Fruit fly (Drosophila melanogaster) whole organism, embryonic: Measurements from ENCODE around the gene CG7879.
A peak's percentile ranks its signal among the peaks of the same experiment; 100 is the strongest.

Source experiments
- Antp ChIP-seq: fragments of 200-800 bp; sonication (Bioruptor generic); optimal IDR thresholded peaks from 3 replicates; lab custom pipeline; 2016; ENCODE audit warnings: missing biosample characterization, missing genetic modification characterization
- Atf6 ChIP-seq: fragments of 200-800 bp; sonication (Bioruptor generic); IDR thresholded peaks from 2 replicates; pipeline ENCODE4 v1.3.6; 2022; ENCODE audit warnings: missing biosample characterization, missing genetic modification characterization
- Bgb ChIP-seq: fragments of 200-800 bp; sonication (Bioruptor generic); IDR thresholded peaks from 2 replicates; pipeline ENCODE4 v1.3.6; 2022; ENCODE audit warnings: missing biosample characterization, missing genetic modification characterization; ENCODE audit not compliant: partially characterized antibody
- CG10274 ChIP-seq: fragments of 200-800 bp; sonication (Bioruptor generic); optimal IDR thresholded peaks from 3 replicates; lab custom pipeline; 2017; ENCODE audit warnings: missing biosample characterization, mild to moderate bottlenecking, missing genetic modification characterization
- CG10654 ChIP-seq: fragments of 200-800 bp; sonication (Bioruptor generic); optimal IDR thresholded peaks from 2 replicates; lab custom pipeline; 2016; ENCODE audit warnings: missing biosample characterization, missing genetic modification characterization
- CG10959 ChIP-seq: fragments of 200-800 bp; sonication (Bioruptor generic); IDR thresholded peaks from 2 replicates; pipeline ENCODE4 v1.3.6; 2022; ENCODE audit warnings: missing biosample characterization, missing genetic modification characterization
- CG11696 ChIP-seq: fragments of 200-800 bp; sonication (Bioruptor generic); IDR thresholded peaks from 2 replicates; pipeline ENCODE4 v1.3.6; 2022; ENCODE audit warnings: missing biosample characterization, missing genetic modification characterization
- CG12071 ChIP-seq: fragments of 200-800 bp; sonication (Bioruptor generic); optimal IDR thresholded peaks from 3 replicates; lab custom pipeline; 2018; ENCODE audit warnings: missing biosample characterization, mild to moderate bottlenecking, missing genetic modification characterization
- CG12236 ChIP-seq: fragments of 200-800 bp; sonication (Bioruptor generic); optimal IDR thresholded peaks from 2 replicates; lab custom pipeline; 2016; ENCODE audit warnings: missing biosample characterization, missing genetic modification characterization
- CG13775 ChIP-seq: fragments of 200-800 bp; sonication (Bioruptor generic); optimal IDR thresholded peaks from 3 replicates; lab custom pipeline; 2017; ENCODE audit warnings: missing biosample characterization, mild to moderate bottlenecking, missing genetic modification characterization
- CG15601 ChIP-seq: fragments of 200-800 bp; sonication (Bioruptor generic); optimal IDR thresholded peaks from 3 replicates; lab custom pipeline; 2019; ENCODE audit warnings: missing biosample characterization, mild to moderate bottlenecking, missing genetic modification characterization, moderate library complexity
- CG1603 ChIP-seq: fragments of 200-800 bp; sonication (Bioruptor generic); optimal IDR thresholded peaks from 2 replicates; lab custom pipeline; 2019; ENCODE audit warnings: missing biosample characterization, mild to moderate bottlenecking, missing genetic modification characterization, moderate library complexity
- CG1647 ChIP-seq: fragments of 200-800 bp; sonication (Bioruptor generic); optimal IDR thresholded peaks from 3 replicates; lab custom pipeline; 2016; ENCODE audit warnings: missing biosample characterization, missing genetic modification characterization
- CG17802 ChIP-seq: fragments of 200-800 bp; sonication (Bioruptor generic); optimal IDR thresholded peaks from 2 replicates; lab custom pipeline; 2018; ENCODE audit warnings: missing biosample characterization, mild to moderate bottlenecking, missing genetic modification characterization, moderate library complexity
- CG17912 ChIP-seq: fragments of 200-800 bp; sonication (Bioruptor generic); optimal IDR thresholded peaks from 2 replicates; lab custom pipeline; 2018; ENCODE audit warnings: missing biosample characterization, mild to moderate bottlenecking, missing genetic modification characterization
- CG2120 ChIP-seq: fragments of 200-800 bp; sonication (Bioruptor generic); optimal IDR thresholded peaks from 3 replicates; lab custom pipeline; 2016; ENCODE audit warnings: missing biosample characterization, missing genetic modification characterization
- CG2875 ChIP-seq: fragments of 200-800 bp; sonication (Bioruptor generic); optimal IDR thresholded peaks from 2 replicates; lab custom pipeline; 2017; ENCODE audit warnings: missing biosample characterization, mild to moderate bottlenecking, missing genetic modification characterization, missing genetic modification reagents
- CG30020 ChIP-seq: fragments of 200-800 bp; optimal IDR thresholded peaks from 2 replicates; lab custom pipeline; 2019; ENCODE audit warnings: missing biosample characterization, mild to moderate bottlenecking, missing genetic modification characterization, moderate library complexity
- CG3065 ChIP-seq: fragments of 200-800 bp; sonication (Bioruptor generic); optimal IDR thresholded peaks from 2 replicates; lab custom pipeline; 2016; ENCODE audit warnings: missing biosample characterization, missing genetic modification characterization
- CG31224 ChIP-seq: fragments of 200-800 bp; sonication (Bioruptor generic); IDR thresholded peaks from 2 replicates; pipeline ENCODE4 v1.3.6; 2022; ENCODE audit warnings: missing biosample characterization, missing genetic modification characterization
- CG3726 ChIP-seq: fragments of 200-800 bp; sonication (Bioruptor generic); IDR thresholded peaks from 3 replicates; pipeline ENCODE4, ENCODE4 v1.3.6; 2022; ENCODE audit warnings: missing biosample characterization, missing genetic modification characterization
- CG4282 ChIP-seq: fragments of 200-800 bp; sonication (Bioruptor generic); optimal IDR thresholded peaks from 2 replicates; lab custom pipeline; 2016; ENCODE audit warnings: missing biosample characterization, missing genetic modification characterization
- CG7963 ChIP-seq: fragments of 200-800 bp; sonication (Bioruptor generic); IDR thresholded peaks from 3 replicates; pipeline ENCODE4 v1.3.6; 2022; ENCODE audit warnings: missing biosample characterization, missing genetic modification characterization; ENCODE audit not compliant: partially characterized antibody
- CG7987 ChIP-seq: fragments of 200-800 bp; sonication (Bioruptor generic); optimal IDR thresholded peaks from 2 replicates; lab custom pipeline; 2018; ENCODE audit warnings: missing biosample characterization, mild to moderate bottlenecking, missing genetic modification characterization, moderate library complexity
- CG9437 ChIP-seq: fragments of 200-800 bp; sonication (Bioruptor generic); optimal IDR thresholded peaks from 2 replicates; lab custom pipeline; 2018; ENCODE audit warnings: missing biosample characterization, mild to moderate bottlenecking, missing genetic modification characterization
- CoRest ChIP-seq: fragments of 200-800 bp; sonication (Bioruptor generic); optimal IDR thresholded peaks from 3 replicates; lab custom pipeline; 2018; ENCODE audit warnings: missing biosample characterization, mild to moderate bottlenecking, missing genetic modification characterization, moderate library complexity
- Dad ChIP-seq: fragments of 200-800 bp; sonication (Bioruptor generic); optimal IDR thresholded peaks from 3 replicates; lab custom pipeline; 2016; ENCODE audit warnings: missing biosample characterization, missing genetic modification characterization
- Dip3 ChIP-seq: fragments of 200-800 bp; sonication (Bioruptor generic); optimal IDR thresholded peaks from 3 replicates; lab custom pipeline; 2016; ENCODE audit warnings: missing biosample characterization, missing genetic modification characterization
- Dll ChIP-seq: fragments of 200-800 bp; sonication (Bioruptor generic); IDR thresholded peaks from 4 replicates; pipeline ENCODE4 v1.3.6; 2022; ENCODE audit warnings: missing biosample characterization, missing genetic modification characterization; ENCODE audit not compliant: partially characterized antibody
- Doc3 ChIP-seq: fragments of 200-800 bp; sonication (Bioruptor generic); IDR thresholded peaks from 3 replicates; pipeline ENCODE4 v1.3.6; 2022; ENCODE audit warnings: missing biosample characterization, missing genetic modification characterization; ENCODE audit not compliant: partially characterized antibody
- Med ChIP-seq: fragments of 200-800 bp; sonication (Bioruptor generic); peaks from one replicate; lab custom pipeline; 2016; ENCODE audit warnings: missing biosample characterization, missing genetic modification characterization, mild to moderate bottlenecking, inconsistent platforms, moderate library complexity
- NC2α ChIP-seq: fragments of 200-800 bp; sonication (Bioruptor generic); optimal IDR thresholded peaks from 2 replicates; lab custom pipeline; 2016; ENCODE audit warnings: missing biosample characterization, missing genetic modification characterization
- NC2β ChIP-seq: fragments of 200-800 bp; sonication (Bioruptor generic); optimal IDR thresholded peaks from 2 replicates; lab custom pipeline; 2016; ENCODE audit warnings: missing biosample characterization, missing genetic modification characterization
- abd-A ChIP-seq: fragments of 200-800 bp; sonication (Bioruptor generic); optimal IDR thresholded peaks from 3 replicates; lab custom pipeline; 2019; ENCODE audit warnings: missing biosample characterization, mild to moderate bottlenecking, missing genetic modification characterization, moderate library complexity
- az2 ChIP-seq: fragments of 200-800 bp; sonication (Bioruptor generic); optimal IDR thresholded peaks from 3 replicates; lab custom pipeline; 2016; ENCODE audit warnings: missing biosample characterization, missing genetic modification characterization
- ci ChIP-seq: fragments of 200-800 bp; sonication (Bioruptor generic); IDR thresholded peaks from 3 replicates; pipeline ENCODE4 v1.3.6; 2022; ENCODE audit warnings: missing biosample characterization, missing genetic modification characterization
- dysf ChIP-seq: fragments of 200-800 bp; sonication (Bioruptor generic); IDR thresholded peaks from 3 replicates; pipeline ENCODE4 v1.3.6; 2022; ENCODE audit warnings: missing biosample characterization, missing genetic modification characterization
- ewg ChIP-seq: fragments of 200-800 bp; sonication (Bioruptor generic); optimal IDR thresholded peaks from 3 replicates; lab custom pipeline; 2017; ENCODE audit warnings: mild to moderate bottlenecking, missing biosample characterization, missing genetic modification reagents, missing genetic modification characterization
- fd64A ChIP-seq: fragments of 200-800 bp; sonication (Bioruptor generic); optimal IDR thresholded peaks from 3 replicates; lab custom pipeline; 2018; ENCODE audit warnings: missing biosample characterization, mild to moderate bottlenecking, missing genetic modification characterization
- inv ChIP-seq: fragments of 200-800 bp; sonication (Bioruptor generic); IDR thresholded peaks from 2 replicates; pipeline ENCODE4 v1.3.6; 2022; ENCODE audit warnings: missing biosample characterization, missing genetic modification characterization; ENCODE audit not compliant: partially characterized antibody
- kah ChIP-seq: fragments of 200-800 bp; sonication (Bioruptor generic); optimal IDR thresholded peaks from 2 replicates; lab custom pipeline; 2018; ENCODE audit warnings: missing biosample characterization, mild to moderate bottlenecking, missing genetic modification characterization
- knrl ChIP-seq: fragments of 200-800 bp; sonication (Bioruptor generic); IDR thresholded peaks from 3 replicates; pipeline ENCODE4 v1.3.6; 2022; ENCODE audit warnings: missing biosample characterization, missing genetic modification characterization; ENCODE audit not compliant: partially characterized antibody
- pan ChIP-seq, 4 experiments: fragments of >200 bp in 3 of 4; fragments of 200-800 bp in 1 of 4; sonication (Bioruptor generic) in 1 of 4; optimal IDR thresholded peaks in 3 of 4; IDR thresholded peaks in 1 of 4; 2 replicates each; pipeline versions ENCODE4 v1.3.6 to Lab custom; 2017 to 2022; ENCODE audit warnings: missing biosample characterization in 2 of 4, missing genetic modification characterization in 2 of 4, mixed read lengths in 1 of 4
- repo ChIP-seq: fragments of 200-800 bp; sonication (Bioruptor generic); optimal IDR thresholded peaks from 2 replicates; lab custom pipeline; 2016; ENCODE audit warnings: missing biosample characterization, missing genetic modification characterization
- schlank ChIP-seq: fragments of 200-800 bp; sonication (Bioruptor generic); optimal IDR thresholded peaks from 2 replicates; lab custom pipeline; 2018; ENCODE audit warnings: missing biosample characterization, mild to moderate bottlenecking, missing genetic modification characterization
- sens ChIP-seq: fragments of 200-800 bp; sonication (Bioruptor generic); peaks from one replicate; lab custom pipeline; 2016; ENCODE audit warnings: missing biosample characterization, missing genetic modification characterization
- seq ChIP-seq: fragments of 200-800 bp; sonication (Bioruptor generic); IDR thresholded peaks from 2 replicates; pipeline ENCODE4 v1.3.6; 2022; ENCODE audit warnings: missing biosample characterization, missing genetic modification characterization
- vvl ChIP-seq: fragments of 200-800 bp; sonication (Bioruptor generic); IDR thresholded peaks from 2 replicates; pipeline ENCODE4 v1.3.6; 2022; ENCODE audit warnings: missing biosample characterization, missing genetic modification characterization

CG7879 gene

DNA sequence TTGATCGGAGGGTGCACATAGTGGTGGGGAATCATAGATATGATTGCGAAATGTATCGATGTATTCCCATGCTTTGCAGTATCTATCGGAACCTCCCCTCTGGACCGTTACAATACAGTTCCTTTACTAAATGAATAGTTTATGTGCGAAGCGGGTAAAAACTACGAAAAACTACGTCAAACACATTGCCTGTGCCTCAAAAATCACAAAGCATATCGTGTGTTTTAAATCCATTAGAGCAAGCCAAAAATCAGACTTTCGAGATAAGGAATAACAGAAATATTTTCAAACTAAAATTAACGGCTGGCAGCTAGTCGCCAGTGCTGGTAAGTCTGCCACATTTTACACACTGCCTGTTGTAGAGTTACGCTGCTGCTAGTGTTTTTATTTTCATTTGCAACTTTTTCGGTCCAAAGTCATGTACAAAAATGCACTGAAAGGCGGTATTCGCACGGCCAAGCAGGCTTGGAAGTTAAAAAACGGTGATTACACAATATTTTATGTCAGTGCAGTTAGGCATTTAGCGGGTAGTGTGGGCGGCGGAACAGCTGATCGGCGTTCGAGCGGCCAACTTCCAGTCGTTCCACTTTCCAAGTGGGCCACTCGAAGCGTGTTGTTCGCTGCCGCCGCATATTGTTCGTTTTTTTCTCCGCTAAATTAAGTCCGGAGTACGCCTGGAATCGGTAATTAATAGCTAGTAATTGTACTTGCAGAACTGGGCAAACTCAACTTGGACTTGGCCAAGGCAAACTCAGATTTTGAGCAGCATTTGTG, 50.9 kb downstream of the CG7879 start (continued):
- TF ChIP-seq Dip3 (GFP tag; lab: Kevin White, UChicago) (peak; percentile 75), schlank (tag; lab: Kevin White, UChicago) (no peak), CoRest (tag; lab: Kevin White, UChicago) (peak; percentile 74), CG2120 (GFP tag; lab: Kevin White, UChicago) (peak; percentile 77), Bgb (peak; percentile 84), NC2β (GFP tag; lab: Kevin White, UChicago) (peak; percentile 62), CG1603 (tag; lab: Kevin White, UChicago) (peak; percentile 79), CG11696 (GFP tag; lab: Robert Waterston, UW) (no peak), Doc3 (GFP tag; lab: Robert Waterston, UW) (peak; percentile 70), CG17802 (tag; lab: Kevin White, UChicago) (peak; percentile 10), CG31224 (GFP tag; lab: Robert Waterston, UW) (no peak; the same call in 1 of the 2 replicates), Atf6 (GFP tag; lab: Robert Waterston, UW) (peak; percentile 35; the same call in 1 of the 2 replicates), Med (GFP tag; lab: Kevin White, UChicago) (peak; percentile 96), CG3065 (GFP tag; lab: Kevin White, UChicago) (peak; percentile 39), CG4282 (GFP tag; lab: Kevin White, UChicago) (peak; percentile 42), CG10654 (GFP tag; lab: Kevin White, UChicago) (peak; percentile 51), fd64A (GFP tag; lab: Kevin White, UChicago) (no peak), CG10274 (GFP tag; lab: Kevin White, UChicago) (peak; percentile 73), CG2875 (GFP tag; lab: Kevin White, UChicago) (no peak), sens (GFP tag; lab: Kevin White, UChicago) (peak; percentile 95), vvl (GFP tag; lab: Robert Waterston, UW) (peak; percentile 71), CG10959 (no peak), CG7963 (peak; percentile 72; the same call in 2 of the 3 replicates), abd-A (tag; lab: Kevin White, UChicago) (no peak), CG12236 (GFP tag; lab: Kevin White, UChicago) (peak; percentile 19), inv (GFP tag; lab: Robert Waterston, UW) (peak; percentile 69), CG12071 (GFP tag; lab: Kevin White, UChicago) (peak; percentile 15), kah (no peak), pan (optimal IDR thresholded peaks at IDR 0.05; lab: Kevin White, UChicago) (no peak), pan (GFP tag; optimal IDR thresholded peaks at IDR 0.05 in 1 of 2, IDR thresholded peaks at IDR 0.05 in 1 of 2) (peak in 1 of 2 experiments; percentile 23), Dad (GFP tag; lab: Kevin White, UChicago) (peak; percentile 70), Antp (peak; percentile 80), CG15601 (no peak), CG1647 (peak; percentile 64), ewg (GFP tag; lab: Kevin White, UChicago) (peak; percentile 60), repo (GFP tag; lab: Kevin White, UChicago) (peak; percentile 37), az2 (GFP tag; lab: Kevin White, UChicago) (peak; percentile 55), CG9437 (GFP tag; lab: Kevin White, UChicago) (peak; percentile 34), Dll (GFP tag; lab: Robert Waterston, UW) (peak; percentile 81), CG30020 (tag; lab: Kevin White, UChicago) (peak; percentile 67), CG17912 (GFP tag; lab: Kevin White, UChicago) (no peak), ci (peak; percentile 62; the same call in 2 of the 3 replicates), knrl (GFP tag; lab: Robert Waterston, UW) (peak; percentile 81), dysf (peak; percentile 55; the same call in 1 of the 3 replicates), CG3726 (no peak), NC2α (GFP tag; lab: Kevin White, UChicago) (peak; percentile 32), seq (0 out of 2 replicates have a peak, but pooled peaks have one; percentile 32), CG13775 (GFP tag; lab: Kevin White, UChicago) (peak; percentile 54), CG7987 (GFP tag; lab: Kevin White, UChicago) (no peak)
